Worm (Caenorhabditis elegans) whole organism, L4 larva: ENCODE data around the gene ugt-52.

ENCODE experiments used
- lin-39 ChIP-seq: fragments of 150-350 bp; optimal IDR thresholded peaks from 2 replicates; lab custom pipeline; 2014; ENCODE audit warnings: missing biosample characterization, missing genetic modification reagents, missing genetic modification characterization
- lsy-2 ChIP-seq, 2 experiments: fragments of 150-350 bp in 1 of 2; sonication (generic microtip) in 1 of 2; optimal IDR thresholded peaks; 2 replicates each; lab custom pipeline; 2014 to 2017; ENCODE audit warnings: missing biosample characterization in 2 of 2, missing genetic modification characterization in 2 of 2
- skn-1 ChIP-seq: fragments of 150-350 bp; optimal IDR thresholded peaks from 2 replicates; lab custom pipeline; 2014; ENCODE audit warnings: missing biosample characterization, missing genetic modification characterization
- snpc-1.2 ChIP-seq: fragments of 200-800 bp; sonication (Bioruptor generic); IDR thresholded peaks from 2 replicates; pipeline ENCODE4 v1.3.6; 2022; ENCODE audit warnings: missing genetic modification reagents, missing genetic modification characterization, missing compliant biosample characterization

DNA sequence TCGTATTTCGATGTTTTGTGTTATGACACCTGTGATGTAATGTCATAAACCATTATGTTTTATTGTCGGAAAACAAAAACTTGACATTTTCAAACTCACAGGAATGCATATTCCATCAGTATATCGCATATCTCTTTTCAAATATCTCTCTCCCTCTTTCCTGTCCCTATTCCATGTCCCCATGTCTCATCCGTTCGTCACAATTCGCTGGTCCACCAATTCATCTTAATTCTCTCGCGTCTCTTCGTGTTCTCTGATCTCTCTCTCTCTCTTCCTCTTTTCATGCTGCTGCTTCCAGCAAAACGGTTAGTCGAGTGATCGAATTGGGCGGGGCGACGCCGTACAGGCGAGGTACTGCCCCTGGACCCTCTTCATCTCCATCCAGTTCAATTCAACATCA lies 36.8 kb upstream of the ugt-52 start:
- no peak for TF ChIP-seq skn-1 (tag; lab: Kevin White, UChicago)
- no peak for TF ChIP-seq snpc-1.2 (GFP tag; lab: Robert Waterston, UW)
- TF ChIP-seq lin-39, result no peak
- no peak for TF ChIP-seq lsy-2 (tag; optimal IDR thresholded peaks at IDR 0.05; lab: Kevin White, UChicago)
